Worm (Caenorhabditis elegans) whole organism, early embryonic: ENCODE results near the gene srlf-2.

Source experiments
- ama-1 ChIP-seq: fragments of 150-350 bp; optimal IDR thresholded peaks from 2 replicates; lab custom pipeline; 2014
- ceh-13 ChIP-seq: fragments of 200-800 bp; sonication (Bioruptor generic); optimal IDR thresholded peaks from 2 replicates; lab custom pipeline; 2018; ENCODE audit warnings: mild to moderate bottlenecking, missing genetic modification characterization, missing compliant biosample characterization
- ceh-36 ChIP-seq: sonication (generic microtip); optimal IDR thresholded peaks from 2 replicates; lab custom pipeline; 2016; ENCODE audit warnings: missing genetic modification characterization, inconsistent platforms, missing compliant biosample characterization
- flt-1 ChIP-seq: fragments of 200-800 bp; sonication (Bioruptor generic); IDR thresholded peaks from 2 replicates; pipeline ENCODE4 v1.3.6; 2022; ENCODE audit warnings: missing genetic modification characterization, missing compliant biosample characterization
- hmbx-1 ChIP-seq: sonication (generic microtip); optimal IDR thresholded peaks from 2 replicates; lab custom pipeline; 2016; ENCODE audit warnings: mild to moderate bottlenecking, missing genetic modification characterization, missing compliant biosample characterization
- hnd-1 ChIP-seq: sonication (generic microtip); optimal IDR thresholded peaks from 2 replicates; lab custom pipeline; 2016; ENCODE audit warnings: missing genetic modification characterization, missing compliant biosample characterization
- tbx-11 ChIP-seq: fragments of 200-800 bp; sonication (Bioruptor generic); IDR thresholded peaks from 2 replicates; pipeline ENCODE4 v1.3.6; 2022; ENCODE audit warnings: missing genetic modification characterization, missing compliant biosample characterization

DNA sequence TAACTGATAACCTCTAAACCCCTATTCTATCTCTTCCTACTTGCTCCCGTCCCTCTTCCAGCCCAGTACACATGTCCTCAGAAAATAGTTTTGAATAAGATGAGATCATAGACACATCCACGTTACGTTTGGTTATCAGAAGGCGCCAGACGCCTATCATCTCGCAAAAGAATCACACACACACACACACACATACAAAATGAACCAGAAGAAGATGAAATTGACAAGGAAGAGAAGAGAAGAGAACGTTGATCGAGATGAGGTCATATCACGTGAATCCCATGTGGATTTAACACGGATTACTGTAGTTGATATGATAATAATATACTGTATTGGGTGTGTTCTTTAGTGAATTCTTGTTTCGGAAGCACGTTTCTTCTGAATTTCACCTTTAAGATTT is 36.0 kb downstream of the srlf-2 start:
- TF ChIP-seq hmbx-1 (tag; lab: Kevin White, UChicago) (no peak), ceh-13 (no peak), flt-1 (GFP tag; lab: Robert Waterston, UW) (no peak), ceh-36 (tag; lab: Kevin White, UChicago) (no peak), ama-1 (lab: Kevin White, UChicago) (no peak), tbx-11 (GFP tag; lab: Robert Waterston, UW) (no peak), hnd-1 (tag; lab: Kevin White, UChicago) (no peak)
